Worm (Caenorhabditis elegans) whole organism, young adult: ENCODE measurements around the gene srxa-2.

Experiments used
- C17E4.6 ChIP-seq: fragments of 200-800 bp; sonication (Bioruptor generic); IDR thresholded peaks from 2 replicates; pipeline ENCODE4 v1.3.6; 2022; ENCODE audit warnings: missing genetic modification reagents, missing genetic modification characterization, missing compliant biosample characterization
- D2030.7 ChIP-seq: fragments of 200-800 bp; sonication (Bioruptor generic); IDR thresholded peaks from 2 replicates; pipeline ENCODE4 v1.3.6; 2022; ENCODE audit warnings: missing genetic modification reagents, missing genetic modification characterization, missing compliant biosample characterization
- F22D6.2 ChIP-seq: sonication (generic microtip); optimal IDR thresholded peaks from 2 replicates; lab custom pipeline; 2016; ENCODE audit warnings: mild to moderate bottlenecking, missing genetic modification characterization, missing compliant biosample characterization
- F33H1.4 ChIP-seq: fragments of 200-800 bp; sonication (Bioruptor generic); IDR thresholded peaks from 2 replicates; pipeline ENCODE4 v1.3.6; 2022; ENCODE audit warnings: missing genetic modification reagents, missing genetic modification characterization, missing compliant biosample characterization
- F37B4.10 ChIP-seq: fragments of 200-800 bp; sonication (Bioruptor generic); IDR thresholded peaks from 2 replicates; pipeline ENCODE4 v1.3.6; 2022; ENCODE audit warnings: missing genetic modification characterization, missing compliant biosample characterization
- K12H6.12 ChIP-seq: fragments of 200-800 bp; sonication (Bioruptor generic); optimal IDR thresholded peaks from 2 replicates; lab custom pipeline; 2018; ENCODE audit warnings: mild to moderate bottlenecking, missing genetic modification characterization, missing compliant biosample characterization
- T26A5.8 ChIP-seq: sonication (generic microtip); optimal IDR thresholded peaks from 2 replicates; lab custom pipeline; 2016; ENCODE audit warnings: missing genetic modification characterization, missing compliant biosample characterization
- Y53F4B.3 ChIP-seq: fragments of 200-800 bp; sonication (Bioruptor generic); IDR thresholded peaks from 2 replicates; pipeline ENCODE4 v1.3.6; 2022; ENCODE audit warnings: missing genetic modification reagents, missing genetic modification characterization, missing compliant biosample characterization
- Y53G8AR.9 ChIP-seq: fragments of 200-800 bp; sonication (Bioruptor generic); conservative IDR thresholded peaks from 2 replicates; pipeline ENCODE4 v1.3.6; 2022; ENCODE audit warnings: missing genetic modification reagents, missing genetic modification characterization, missing compliant biosample characterization
- Y56A3A.18 ChIP-seq: fragments of 200-800 bp; sonication (Bioruptor generic); IDR thresholded peaks from 2 replicates; pipeline ENCODE4 v1.3.6; 2022; ENCODE audit warnings: missing genetic modification reagents, missing genetic modification characterization, missing compliant biosample characterization
- Y67H2A.10 ChIP-seq: fragments of 200-800 bp; sonication (Bioruptor generic); conservative IDR thresholded peaks from 2 replicates; pipeline ENCODE4 v1.3.6; 2022; ENCODE audit warnings: missing genetic modification reagents, missing genetic modification characterization, missing compliant biosample characterization
- bed-2 ChIP-seq: fragments of 200-800 bp; sonication (Bioruptor generic); IDR thresholded peaks from 2 replicates; pipeline ENCODE4 v1.3.6; 2022; ENCODE audit warnings: missing genetic modification reagents, missing genetic modification characterization, missing compliant biosample characterization
- ccch-3 ChIP-seq: fragments of 200-800 bp; sonication (Bioruptor generic); optimal IDR thresholded peaks from 2 replicates; lab custom pipeline; 2018; ENCODE audit warnings: mild to moderate bottlenecking, missing genetic modification characterization, missing compliant biosample characterization
- cebp-1 ChIP-seq, 2 experiments: fragments of 200-800 bp in 1 of 2; sonication (Bioruptor generic) in 1 of 2; sonication (generic microtip) in 1 of 2; IDR thresholded peaks in 1 of 2; optimal IDR thresholded peaks in 1 of 2; 2 replicates each; pipeline versions ENCODE4 v1.3.6 to Lab custom; 2017 to 2022; ENCODE audit warnings: missing compliant biosample characterization in 2 of 2, missing genetic modification characterization in 2 of 2, mild to moderate bottlenecking in 1 of 2, missing genetic modification reagents in 1 of 2, moderate library complexity in 1 of 2
- ceh-40 ChIP-seq: fragments of 200-800 bp; sonication (Bioruptor generic); IDR thresholded peaks from 2 replicates; pipeline ENCODE4 v1.3.6; 2022; ENCODE audit warnings: missing genetic modification characterization, missing compliant biosample characterization
- chd-7 ChIP-seq: sonication (generic microtip); optimal IDR thresholded peaks from 2 replicates; lab custom pipeline; 2016; ENCODE audit warnings: mild to moderate bottlenecking, missing genetic modification characterization, moderate library complexity, missing compliant biosample characterization
- die-1 ChIP-seq: sonication (generic microtip); optimal IDR thresholded peaks from 2 replicates; lab custom pipeline; 2016; ENCODE audit warnings: missing genotype, mild to moderate bottlenecking, missing genetic modification characterization, missing compliant biosample characterization
- dpff-1 ChIP-seq: sonication (generic microtip); optimal IDR thresholded peaks from 2 replicates; lab custom pipeline; 2017; ENCODE audit warnings: mild to moderate bottlenecking, missing genetic modification characterization, missing compliant biosample characterization
- egl-44 ChIP-seq: fragments of 200-800 bp; sonication (Bioruptor generic); IDR thresholded peaks from 2 replicates; pipeline ENCODE4 v1.3.6; 2022; ENCODE audit warnings: missing genetic modification reagents, missing genetic modification characterization, missing compliant biosample characterization
- ekl-4 ChIP-seq: fragments of 200-800 bp; sonication (Bioruptor generic); IDR thresholded peaks from 2 replicates; pipeline ENCODE4 v1.3.6; 2022; ENCODE audit warnings: missing genetic modification reagents, missing genetic modification characterization, missing compliant biosample characterization
- him-1 ChIP-seq: sonication (generic microtip); optimal IDR thresholded peaks from 2 replicates; lab custom pipeline; 2016; ENCODE audit warnings: missing genotype, missing genetic modification reagents, missing genetic modification characterization, missing compliant biosample characterization
- hmg-1.2 ChIP-seq: fragments of 200-800 bp; sonication (Bioruptor generic); IDR thresholded peaks from 2 replicates; pipeline ENCODE4 v1.3.6; 2022; ENCODE audit warnings: missing genetic modification reagents, missing genetic modification characterization, missing compliant biosample characterization
- let-526 ChIP-seq: fragments of 200-800 bp; sonication (Bioruptor generic); IDR thresholded peaks from 2 replicates; pipeline ENCODE4 v1.3.6; 2022; ENCODE audit warnings: missing genetic modification reagents, missing genetic modification characterization, missing compliant biosample characterization
- let-607 ChIP-seq, 2 experiments: fragments of 200-800 bp in 1 of 2; sonication (Bioruptor generic) in 1 of 2; sonication (generic microtip) in 1 of 2; optimal IDR thresholded peaks; 2 replicates each; lab custom pipeline; 2016 to 2018; ENCODE audit warnings: mild to moderate bottlenecking in 2 of 2, missing compliant biosample characterization in 2 of 2, missing genetic modification characterization in 2 of 2, moderate library complexity in 2 of 2, missing genotype in 1 of 2
- lin-26 ChIP-seq: fragments of 200-800 bp; sonication (Bioruptor generic); IDR thresholded peaks from 2 replicates; pipeline ENCODE4 v1.3.6; 2022; ENCODE audit warnings: missing genetic modification reagents, missing genetic modification characterization, missing compliant biosample characterization
- lsl-1 ChIP-seq: fragments of 200-800 bp; sonication (Bioruptor generic); optimal IDR thresholded peaks from 2 replicates; lab custom pipeline; 2018; ENCODE audit warnings: mild to moderate bottlenecking, missing genetic modification characterization, moderate library complexity, missing compliant biosample characterization
- madf-10 ChIP-seq: sonication (generic microtip); optimal IDR thresholded peaks from 2 replicates; lab custom pipeline; 2016; ENCODE audit warnings: mild to moderate bottlenecking, missing genetic modification characterization, missing compliant biosample characterization
- madf-8 ChIP-seq: fragments of 200-800 bp; sonication (Bioruptor generic); conservative IDR thresholded peaks from 2 replicates; pipeline ENCODE4 v1.3.6; 2022; ENCODE audit warnings: missing genetic modification reagents, missing genetic modification characterization, missing compliant biosample characterization
- mxl-1 ChIP-seq: sonication (generic microtip); optimal IDR thresholded peaks from 2 replicates; lab custom pipeline; 2016; ENCODE audit warnings: missing genetic modification characterization, missing compliant biosample characterization
- nfya-2 ChIP-seq: fragments of 200-800 bp; sonication (Bioruptor generic); IDR thresholded peaks from 2 replicates; pipeline ENCODE4 v1.3.6; 2022; ENCODE audit warnings: missing genetic modification reagents, missing genetic modification characterization, missing compliant biosample characterization
- nfyb-1 ChIP-seq: fragments of 200-800 bp; sonication (Bioruptor generic); IDR thresholded peaks from 2 replicates; pipeline ENCODE4 v1.3.6; 2022; ENCODE audit warnings: missing genetic modification reagents, missing genetic modification characterization, missing compliant biosample characterization
- nhr-120 ChIP-seq: fragments of 200-800 bp; sonication (Bioruptor generic); IDR thresholded peaks from 2 replicates; pipeline ENCODE4 v1.3.6; 2022; ENCODE audit warnings: missing genetic modification characterization, missing compliant biosample characterization
- nhr-179 ChIP-seq: sonication (generic microtip); optimal IDR thresholded peaks from 2 replicates; lab custom pipeline; 2016; ENCODE audit warnings: mild to moderate bottlenecking, missing genetic modification characterization, missing compliant biosample characterization
- nhr-80 ChIP-seq: sonication (generic microtip); optimal IDR thresholded peaks from 2 replicates; lab custom pipeline; 2016; ENCODE audit warnings: missing genetic modification characterization, missing compliant biosample characterization
- rcor-1 ChIP-seq: fragments of 200-800 bp; sonication (Bioruptor generic); IDR thresholded peaks from 2 replicates; pipeline ENCODE4 v1.3.6; 2022; ENCODE audit warnings: missing genetic modification reagents, missing genetic modification characterization, missing compliant biosample characterization
- rec-8 ChIP-seq, 2 experiments: sonication (generic microtip); optimal IDR thresholded peaks; 2 replicates each; lab custom pipeline; 2016; ENCODE audit warnings: mild to moderate bottlenecking in 2 of 2, missing genetic modification characterization in 2 of 2, missing genetic modification reagents in 2 of 2, missing genotype in 2 of 2, missing biosample characterization in 1 of 2, missing compliant biosample characterization in 1 of 2, moderate library complexity in 1 of 2
- repo-1 ChIP-seq: sonication (generic microtip); optimal IDR thresholded peaks from 2 replicates; lab custom pipeline; 2017; ENCODE audit warnings: mild to moderate bottlenecking, missing genetic modification characterization, missing compliant biosample characterization
- sea-2 ChIP-seq: fragments of 200-800 bp; sonication (Bioruptor generic); IDR thresholded peaks from 2 replicates; pipeline ENCODE4 v1.3.6; 2022; ENCODE audit warnings: missing genetic modification characterization, missing compliant biosample characterization
- snpc-1.1 ChIP-seq: sonication (generic microtip); optimal IDR thresholded peaks from 2 replicates; lab custom pipeline; 2017; ENCODE audit warnings: missing genetic modification characterization, mild to moderate bottlenecking, missing compliant biosample characterization, antibody characterized with exemption, moderate library complexity, missing genotype, missing genetic modification reagents; ENCODE audit not compliant: insufficient read depth
- snpc-4 ChIP-seq, 5 experiments: fragments of 150-350 bp in 1 of 5; sonication (generic microtip) in 4 of 5; optimal IDR thresholded peaks; 2 replicates each; lab custom pipeline; 2014 to 2018; ENCODE audit warnings: missing genetic modification characterization in 5 of 5, missing biosample characterization in 3 of 5, antibody characterized with exemption in 2 of 5, mild to moderate bottlenecking in 2 of 5, missing compliant biosample characterization in 2 of 5, missing genotype in 2 of 5, moderate library complexity in 2 of 5, missing genetic modification reagents in 1 of 5
- tbp1 ChIP-seq: fragments of 200-800 bp; sonication (Bioruptor generic); optimal IDR thresholded peaks from 2 replicates; lab custom pipeline; 2018; ENCODE audit warnings: mild to moderate bottlenecking, missing genetic modification characterization, missing compliant biosample characterization
- tbx-9 ChIP-seq: sonication (generic microtip); optimal IDR thresholded peaks from 2 replicates; lab custom pipeline; 2016; ENCODE audit warnings: borderline replicate concordance, missing genetic modification characterization, inconsistent platforms, missing compliant biosample characterization
- tlf-1 ChIP-seq: fragments of 200-800 bp; sonication (Bioruptor generic); optimal IDR thresholded peaks from 2 replicates; lab custom pipeline; 2018; ENCODE audit warnings: mild to moderate bottlenecking, missing genetic modification characterization, missing compliant biosample characterization
- zfh-2 ChIP-seq: fragments of 200-800 bp; sonication (Bioruptor generic); conservative IDR thresholded peaks from 2 replicates; pipeline ENCODE4 v1.3.6; 2022; ENCODE audit warnings: missing genetic modification reagents, missing genetic modification characterization, missing compliant biosample characterization
- zim-3 ChIP-seq: sonication (generic microtip); optimal IDR thresholded peaks from 2 replicates; lab custom pipeline; 2017; ENCODE audit warnings: mild to moderate bottlenecking, missing genetic modification characterization, moderate library complexity, missing compliant biosample characterization
- ztf-22 ChIP-seq: fragments of 200-800 bp; sonication (Bioruptor generic); optimal IDR thresholded peaks from 2 replicates; lab custom pipeline; 2018; ENCODE audit warnings: mild to moderate bottlenecking, missing genetic modification characterization, moderate library complexity, missing compliant biosample characterization
- ztf-25 ChIP-seq: fragments of 200-800 bp; sonication (Bioruptor generic); IDR thresholded peaks from 2 replicates; pipeline ENCODE4 v1.3.6; 2022; ENCODE audit warnings: missing genetic modification reagents, missing genetic modification characterization, missing compliant biosample characterization

The srxa-2 gene

ce11 chrIV:9438753-9439152 lies 15.6 kb downstream of the srxa-2 start (continued):
- peak; percentile 41 for TF ChIP-seq snpc-1.1 (tag; lab: Kevin White, UChicago)
- TF ChIP-seq ztf-25 (GFP tag; lab: Robert Waterston, UW) = no peak
- no peak for TF ChIP-seq egl-44 (GFP tag; lab: Robert Waterston, UW)
- no peak for TF ChIP-seq rcor-1 (GFP tag; lab: Robert Waterston, UW)
- TF ChIP-seq him-1 = peak; percentile 62
- TF ChIP-seq dpff-1 (tag; lab: Kevin White, UChicago) = no peak
- TF ChIP-seq cebp-1 (GFP tag; IDR thresholded peaks at IDR 0.05; lab: Robert Waterston, UW) = no peak
- peak; percentile 34 for TF ChIP-seq cebp-1 (tag; optimal IDR thresholded peaks at IDR 0.05; lab: Kevin White, UChicago)
- no peak for TF ChIP-seq madf-10 (tag; lab: Kevin White, UChicago)
- peak; percentile 30; the same call in 1 of the 2 replicates for TF ChIP-seq hmg-1.2 (GFP tag; lab: Robert Waterston, UW)
- no peak for TF ChIP-seq ztf-22
- peak; percentile 76 for TF ChIP-seq lin-26 (GFP tag; lab: Robert Waterston, UW)
- TF ChIP-seq nfya-2 (GFP tag; lab: Robert Waterston, UW) = no peak
- TF ChIP-seq die-1 (tag; lab: Kevin White, UChicago) = peak; percentile 32
- TF ChIP-seq Y67H2A.10 (GFP tag; lab: Robert Waterston, UW) = no peak
- TF ChIP-seq tbx-9 (tag; lab: Kevin White, UChicago) = no peak
- no peak for TF ChIP-seq ceh-40 (GFP tag; lab: Robert Waterston, UW)
- TF ChIP-seq C17E4.6 (GFP tag; lab: Robert Waterston, UW) = no peak
- peak; percentile 78; the same call in 1 of the 2 replicates for TF ChIP-seq ekl-4 (GFP tag; lab: Robert Waterston, UW)
- peak; percentile 86 for TF ChIP-seq tlf-1
- peak; percentile 26 for TF ChIP-seq chd-7 (tag; lab: Kevin White, UChicago)
- TF ChIP-seq ccch-3 (GFP tag; lab: Kevin White, UChicago) = no peak
- TF ChIP-seq zim-3 = no peak
- TF ChIP-seq lsl-1 (GFP tag; lab: Kevin White, UChicago) = peak; percentile 6
- TF ChIP-seq let-607 (tag; optimal IDR thresholded peaks at IDR 0.05; lab: Kevin White, UChicago) = no peak
- no peak for TF ChIP-seq nhr-179 (tag; lab: Kevin White, UChicago)
- TF ChIP-seq F33H1.4 (GFP tag; lab: Robert Waterston, UW) = no peak
- no peak for TF ChIP-seq sea-2
- TF ChIP-seq zfh-2 (GFP tag; lab: Robert Waterston, UW) = no peak
- peak; percentile 83 for TF ChIP-seq Y56A3A.18
- TF ChIP-seq madf-8 = no peak
- no peak for TF ChIP-seq rec-8 (tag; optimal IDR thresholded peaks at IDR 0.05; lab: Kevin White, UChicago)
- peak; percentile 22 for TF ChIP-seq nhr-80 (tag; lab: Kevin White, UChicago)
- no peak for TF ChIP-seq Y53F4B.3 (GFP tag; lab: Robert Waterston, UW)
- no peak for TF ChIP-seq D2030.7 (GFP tag; lab: Robert Waterston, UW)
- peak; percentile 92 for TF ChIP-seq repo-1 (tag; lab: Kevin White, UChicago)
- TF ChIP-seq mxl-1 (tag; lab: Kevin White, UChicago) = no peak
- no peak for TF ChIP-seq snpc-4 (GFP tag; optimal IDR thresholded peaks at IDR 0.05; lab: Kevin White, UChicago)
- TF ChIP-seq snpc-4 (tag; optimal IDR thresholded peaks at IDR 0.05; lab: Kevin White, UChicago) = peak in 2 of 4 experiments; percentile 68 to 84
- no peak for TF ChIP-seq F37B4.10 (GFP tag; lab: Robert Waterston, UW)
- no peak for TF ChIP-seq F22D6.2
- 0 out of 2 replicates have a peak, but pooled peaks have one; percentile 28 for TF ChIP-seq let-526 (GFP tag; lab: Robert Waterston, UW)
- no peak for TF ChIP-seq bed-2 (GFP tag; lab: Robert Waterston, UW)
- no peak for TF ChIP-seq K12H6.12
- no peak for TF ChIP-seq tbp1 (GFP tag; lab: Kevin White, UChicago)
- no peak for TF ChIP-seq T26A5.8 (tag; lab: Kevin White, UChicago)
- TF ChIP-seq nfyb-1 (GFP tag; lab: Robert Waterston, UW) = peak; percentile 77
- no peak for TF ChIP-seq nhr-120 (GFP tag; lab: Robert Waterston, UW)
- TF ChIP-seq Y53G8AR.9 (GFP tag; lab: Robert Waterston, UW) = peak; percentile 82
